Fruit fly (Drosophila melanogaster): ENCODE measurements around the gene nub.
A peak's percentile ranks its signal among the peaks of the same experiment; 100 is the strongest.

nub gene

DNA sequence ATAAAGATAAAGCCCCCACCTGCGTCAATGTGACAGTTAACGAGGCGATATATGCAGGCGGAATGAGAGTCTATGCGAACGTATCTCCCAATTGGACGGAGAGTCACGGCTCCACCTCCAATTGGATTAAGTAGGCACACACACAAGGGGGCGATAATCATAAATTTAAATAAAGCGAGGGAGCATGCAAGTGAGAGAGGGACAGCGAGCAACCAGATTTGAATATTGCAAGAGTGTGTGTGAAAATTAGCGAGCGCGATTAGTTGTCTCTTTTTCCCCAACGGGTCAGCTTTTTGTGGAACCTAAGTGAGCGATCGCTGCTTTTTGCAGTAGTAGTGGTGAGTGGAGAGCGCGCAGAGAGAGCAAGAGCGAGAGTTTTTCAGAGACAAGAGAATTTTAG lies 567 bp upstream of the nub start (continued):
- TF ChIP-seq PHDP (tag; optimal IDR thresholded peaks at IDR 0.05) (no peak), CG11696 (GFP tag; IDR thresholded peaks at IDR 0.05) (no peak), Elba2 (GFP tag; optimal IDR thresholded peaks at IDR 0.05) (peak; percentile 53), CG10321 (GFP tag; IDR thresholded peaks at IDR 0.05) (peak; percentile 94), ci (GFP tag; IDR thresholded peaks at IDR 0.05) (peak; percentile 62; the same call in 1 of the 3 replicates), Ptx1 (GFP tag; IDR thresholded peaks at IDR 0.05) (no peak), Trl (optimal IDR thresholded peaks at IDR 0.05) (peak; percentile 84 to 92), Trl (GFP tag; optimal IDR thresholded peaks at IDR 0.05) (no peak), Poxn (GFP tag; IDR thresholded peaks at IDR 0.05) (no peak), Abd-B (GFP tag; optimal IDR thresholded peaks at IDR 0.05) (peak; percentile 62), sd (tag; optimal IDR thresholded peaks at IDR 0.05) (no peak), E2f1 (GFP tag; IDR thresholded peaks at IDR 0.05) (no peak), lov (optimal IDR thresholded peaks at IDR 0.05) (no peak), lov (GFP tag; IDR thresholded peaks at IDR 0.05) (no peak), CG6791 (GFP tag; IDR thresholded peaks at IDR 0.05; ENCODE audit: partially characterized antibody) (no peak), yki (optimal IDR thresholded peaks at IDR 0.05) (peak; percentile 18), vvl (GFP tag; IDR thresholded peaks at IDR 0.05) (peak; percentile 100), mirr (GFP tag; optimal IDR thresholded peaks at IDR 0.05) (no peak), insv (GFP tag; optimal IDR thresholded peaks at IDR 0.05) (peak; percentile 6 to 85), Nf-YB (GFP tag; optimal IDR thresholded peaks at IDR 0.05) (peak; percentile 99), CG9215 (GFP tag; IDR thresholded peaks at IDR 0.05) (no peak), wek (GFP tag; optimal IDR thresholded peaks at IDR 0.05) (peak; percentile 18), CG17802 (tag; optimal IDR thresholded peaks at IDR 0.05) (no peak), chinmo (GFP tag; IDR thresholded peaks at IDR 0.05; ENCODE audit: partially characterized antibody) (peak; percentile 98), klu (GFP tag; IDR thresholded peaks at IDR 0.05) (no peak), CG7928 (GFP tag; optimal IDR thresholded peaks at IDR 0.05) (no peak), HHEX (GFP tag; optimal IDR thresholded peaks at IDR 0.05) (no peak), sug (tag; optimal IDR thresholded peaks at IDR 0.05) (peak; percentile 59), Blimp-1 (GFP tag; optimal IDR thresholded peaks at IDR 0.05) (no peak), CG7839 (tag; optimal IDR thresholded peaks at IDR 0.05) (no peak), otp (GFP tag; IDR thresholded peaks at IDR 0.05) (peak; percentile 80), bcd (GFP tag; optimal IDR thresholded peaks at IDR 0.05) (peak; percentile 38), CG14667 (GFP tag; IDR thresholded peaks at IDR 0.05) (no peak), CG11504 (tag; optimal IDR thresholded peaks at IDR 0.05) (peak; percentile 27)

DNA sequence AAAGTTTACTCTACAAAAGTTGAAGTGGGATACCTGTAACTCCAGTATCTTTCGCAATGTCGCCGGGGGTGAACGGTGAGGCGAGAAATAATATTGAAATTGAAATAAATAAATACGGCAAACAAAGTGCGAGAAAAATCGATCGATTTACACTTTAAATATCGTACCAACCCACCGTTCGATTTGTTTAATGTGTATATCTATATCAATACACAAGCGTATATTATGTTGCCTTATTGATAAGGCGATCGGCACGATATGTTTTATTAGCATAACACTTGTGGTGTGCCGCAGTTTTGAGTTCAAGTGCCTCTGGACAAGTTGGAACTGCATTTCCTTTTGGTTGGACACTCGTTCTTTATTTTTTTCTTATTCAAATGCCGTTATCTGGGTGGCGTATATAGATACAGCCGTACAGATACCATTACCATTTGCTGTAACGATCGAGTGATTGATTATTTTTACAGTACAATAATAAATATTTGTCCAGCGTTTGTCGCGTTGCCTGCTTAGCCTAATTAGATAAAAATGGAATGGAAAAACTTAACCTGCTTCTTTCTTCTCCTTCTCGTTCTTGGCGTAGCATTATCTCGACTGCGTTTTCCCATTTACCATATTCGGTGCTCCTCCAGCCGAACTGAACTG lies 1.5 kb downstream of the nub start:
- TF ChIP-seq salm (tag; optimal IDR thresholded peaks at IDR 0.05) (peak; percentile 58), tx (GFP tag; optimal IDR thresholded peaks at IDR 0.05) (no peak), CG15696 (tag; optimal IDR thresholded peaks at IDR 0.05) (peak; percentile 72), jumu (GFP tag; optimal IDR thresholded peaks at IDR 0.05) (no peak), vnd (GFP tag; IDR thresholded peaks at IDR 0.05; ENCODE audit: partially characterized antibody) (no peak), ro (GFP tag; IDR thresholded peaks at IDR 0.05) (no peak), pum (GFP tag; optimal IDR thresholded peaks at IDR 0.05) (no peak), CG32772 (GFP tag; IDR thresholded peaks at IDR 0.05) (no peak), phol (tag; optimal IDR thresholded peaks at IDR 0.05) (no peak), CG4328 (GFP tag; optimal IDR thresholded peaks at IDR 0.05) (no peak), ash1 (GFP tag; optimal IDR thresholded peaks at IDR 0.05) (no peak), Neu2 (GFP tag; optimal IDR thresholded peaks at IDR 0.05; ENCODE audit: borderline replicate concordance) (no peak), sug (tag; optimal IDR thresholded peaks at IDR 0.05) (no peak), dmrt11E (tag; optimal IDR thresholded peaks at IDR 0.05) (peak; percentile 41), stc (GFP tag; IDR thresholded peaks at IDR 0.05) (no peak), pzg (GFP tag; optimal IDR thresholded peaks at IDR 0.05) (no peak), BEAF-32 (GFP tag; optimal IDR thresholded peaks at IDR 0.05) (no peak), Hr3 (GFP tag; optimal IDR thresholded peaks at IDR 0.05) (no peak), luna (GFP tag; optimal IDR thresholded peaks at IDR 0.05) (no peak), CG13123 (GFP tag; optimal IDR thresholded peaks at IDR 0.05) (no peak)
